Fruit fly (Drosophila melanogaster) whole organism, prepupa: ENCODE data around the gene KdelR.
A peak's percentile ranks its signal among the peaks of the same experiment; 100 is the strongest.

Experiments used
- CG10631 ChIP-seq: fragments of 200-800 bp; sonication (Bioruptor generic); optimal IDR thresholded peaks from 2 replicates; lab custom pipeline; 2016; ENCODE audit warnings: missing biosample characterization, missing genetic modification characterization
- Hr39 ChIP-seq: fragments of 200-800 bp; sonication (Bioruptor generic); optimal IDR thresholded peaks from 2 replicates; lab custom pipeline; 2016; ENCODE audit warnings: missing biosample characterization, missing genetic modification characterization
- OdsH ChIP-seq: fragments of 200-800 bp; sonication (Bioruptor generic); optimal IDR thresholded peaks from 3 replicates; lab custom pipeline; 2016; ENCODE audit warnings: missing biosample characterization, missing genetic modification characterization
- fd85E ChIP-seq: fragments of 200-800 bp; sonication (Bioruptor generic); optimal IDR thresholded peaks from 3 replicates; lab custom pipeline; 2016; ENCODE audit warnings: missing biosample characterization, missing genetic modification characterization
- pdm3 ChIP-seq: fragments of 200-800 bp; sonication (Bioruptor generic); optimal IDR thresholded peaks from 3 replicates; lab custom pipeline; 2016; ENCODE audit warnings: missing biosample characterization, missing genetic modification characterization

DNA sequence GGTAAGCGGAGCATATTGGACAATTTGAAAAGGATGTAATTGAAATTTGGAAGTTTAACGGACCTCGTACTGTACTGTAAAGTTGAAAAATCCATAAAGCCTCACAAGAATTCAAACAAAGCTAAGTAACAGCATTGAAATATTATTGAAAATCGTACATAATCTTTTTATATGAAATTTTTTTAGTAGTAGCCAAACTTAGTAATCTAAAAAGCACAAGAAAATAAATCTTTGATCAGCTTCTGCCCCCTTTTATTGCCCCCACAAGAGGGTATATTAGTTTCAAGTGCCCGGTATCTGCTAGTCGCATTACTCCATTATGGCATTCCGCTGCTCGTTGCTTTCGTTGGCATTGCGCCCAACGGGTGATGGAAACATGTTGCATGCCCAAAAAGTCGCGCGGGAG lies 40.2 kb downstream of the KdelR start:
- TF ChIP-seq pdm3 (GFP tag; lab: Kevin White, UChicago) (no peak), Hr39 (GFP tag; lab: Kevin White, UChicago) (no peak), OdsH (GFP tag; lab: Kevin White, UChicago) (peak; percentile 17), CG10631 (GFP tag; lab: Kevin White, UChicago) (no peak), fd85E (no peak)
